Worm (Caenorhabditis elegans) whole organism, L4/young adult: ENCODE measurements around the gene C45B11.8.

Source experiments
- W03F9.2 ChIP-seq: fragments of 150-350 bp; optimal IDR thresholded peaks from 2 replicates; lab custom pipeline; 2014; ENCODE audit warnings: missing biosample characterization, missing genetic modification characterization
- dao-5 ChIP-seq: sonication (generic microtip); optimal IDR thresholded peaks from 2 replicates; lab custom pipeline; 2016; ENCODE audit warnings: missing genotype, missing genetic modification characterization, moderate library complexity, missing compliant biosample characterization

- no peak for TF ChIP-seq W03F9.2 (tag; lab: Kevin White, UChicago)
- TF ChIP-seq dao-5 (tag; lab: Kevin White, UChicago): no peak
Measured at ce11 chrV:11040020-11040419, 553 bp upstream of the C45B11.8 start, which contains the start of gene C45B11.9.
